Worm (Caenorhabditis elegans) whole organism, L4/young adult: ENCODE measurements around the gene sul-3.

Source experiments
- W03F9.2 ChIP-seq: fragments of 150-350 bp; optimal IDR thresholded peaks from 2 replicates; lab custom pipeline; 2014; ENCODE audit warnings: missing biosample characterization, missing genetic modification characterization
- dao-5 ChIP-seq: sonication (generic microtip); optimal IDR thresholded peaks from 2 replicates; lab custom pipeline; 2016; ENCODE audit warnings: missing genotype, missing genetic modification characterization, moderate library complexity, missing compliant biosample characterization
- him-1 ChIP-seq: sonication (generic microtip); optimal IDR thresholded peaks from 2 replicates; lab custom pipeline; 2016; ENCODE audit warnings: missing genotype, missing genetic modification reagents, missing genetic modification characterization, missing compliant biosample characterization

The sul-3 gene

DNA sequence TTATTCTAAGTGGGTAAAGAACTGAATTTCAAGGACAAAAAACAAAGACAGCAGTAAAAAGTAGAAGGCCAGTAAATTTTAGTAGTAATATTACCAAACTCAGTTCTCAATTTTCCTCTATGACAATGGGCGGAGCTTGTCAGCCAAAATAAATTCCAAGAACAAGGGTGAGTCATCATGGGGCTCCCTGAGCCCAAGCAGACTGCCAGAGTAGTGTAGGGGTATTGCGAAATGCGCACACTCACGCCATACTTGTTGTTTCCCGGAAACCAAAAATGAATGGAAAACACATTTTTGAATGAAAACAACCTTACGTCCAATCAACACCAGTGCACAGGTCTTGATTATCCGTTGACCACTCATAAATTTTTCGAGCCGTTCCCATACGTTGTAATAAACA, 42.2 kb downstream of the sul-3 start:
- TF ChIP-seq dao-5 (tag; lab: Kevin White, UChicago) (no peak), him-1 (tag; lab: Kevin White, UChicago) (peak; percentile 16), W03F9.2 (no peak)

DNA sequence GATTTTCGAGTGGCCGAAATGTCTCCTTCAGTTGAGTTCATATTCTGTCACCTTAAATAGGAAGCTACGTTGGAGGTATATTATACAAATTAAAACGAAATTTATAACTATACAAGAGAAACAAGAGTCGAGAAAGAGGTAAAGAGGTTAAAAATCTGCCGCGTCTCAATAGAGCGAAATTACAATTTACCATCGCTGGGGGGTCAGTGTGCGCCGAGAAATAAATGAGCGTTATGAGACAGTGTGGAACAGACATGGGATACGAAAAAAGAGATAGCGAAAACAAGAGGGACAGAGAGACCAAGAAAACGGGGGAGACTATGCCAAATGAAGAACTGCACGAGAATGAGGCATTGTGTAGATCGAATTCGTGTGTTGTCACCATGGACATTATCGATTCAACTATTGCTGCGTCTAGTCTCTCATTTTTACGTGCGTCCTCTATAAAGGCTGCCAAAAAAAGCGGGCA, 46.1 kb downstream of the sul-3 start, which contains the start of gene ZK154.5:
Gene ZK154.5 (minus strand): TSS at position 51 of the 469 bp plus-strand sequence.
- TF ChIP-seq W03F9.2 (peak; percentile 34), him-1 (tag; lab: Kevin White, UChicago) (no peak)

DNA sequence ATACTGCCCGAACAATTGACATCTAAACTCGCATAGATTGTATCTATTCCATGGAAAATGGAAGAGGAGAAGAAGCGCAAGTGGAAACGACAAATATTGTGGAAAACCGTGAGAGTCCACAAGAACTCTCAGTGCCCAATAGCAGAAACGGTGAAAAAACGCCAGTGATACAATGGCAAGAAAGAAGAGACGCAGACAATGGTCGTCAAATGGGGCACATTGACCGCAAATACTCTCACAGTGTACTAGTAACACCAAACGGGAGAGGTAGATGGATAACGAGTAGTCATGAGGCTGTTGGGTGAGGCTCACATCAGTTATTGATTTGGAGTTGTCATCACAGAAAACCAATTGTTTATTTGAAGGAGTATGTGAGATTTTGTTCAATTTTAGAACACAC, 51.6 kb downstream of the sul-3 start, which contains the start of gene ZK154.4:
Gene ZK154.4 (minus strand): TSS at position 27 of the 400 bp plus-strand sequence.
- TF ChIP-seq dao-5 (tag; lab: Kevin White, UChicago) (no peak), W03F9.2 (no peak), him-1 (tag; lab: Kevin White, UChicago) (peak; percentile 17)

DNA sequence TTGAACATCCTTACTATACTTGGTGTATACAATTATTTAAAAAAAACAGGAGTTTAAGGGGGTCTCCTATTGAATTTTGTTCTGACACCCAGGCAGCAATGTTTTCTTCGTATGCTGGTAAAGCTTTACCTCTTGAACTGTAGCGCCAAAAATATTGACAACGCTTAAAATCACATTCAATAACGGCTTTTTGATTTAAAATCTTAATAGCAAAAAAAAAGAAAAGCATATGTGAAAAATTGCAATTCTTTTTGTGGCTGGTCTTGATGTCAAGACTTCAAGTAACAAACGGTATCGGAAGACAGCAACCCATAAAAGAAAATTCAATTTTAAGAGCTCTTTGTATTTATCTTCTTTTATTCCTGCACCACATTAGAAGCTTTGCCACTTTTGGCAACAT, 52.2 kb downstream of the sul-3 start:
- TF ChIP-seq dao-5 (tag; lab: Kevin White, UChicago), result no peak
- TF ChIP-seq him-1 (tag; lab: Kevin White, UChicago), result no peak
- no peak for TF ChIP-seq W03F9.2

DNA sequence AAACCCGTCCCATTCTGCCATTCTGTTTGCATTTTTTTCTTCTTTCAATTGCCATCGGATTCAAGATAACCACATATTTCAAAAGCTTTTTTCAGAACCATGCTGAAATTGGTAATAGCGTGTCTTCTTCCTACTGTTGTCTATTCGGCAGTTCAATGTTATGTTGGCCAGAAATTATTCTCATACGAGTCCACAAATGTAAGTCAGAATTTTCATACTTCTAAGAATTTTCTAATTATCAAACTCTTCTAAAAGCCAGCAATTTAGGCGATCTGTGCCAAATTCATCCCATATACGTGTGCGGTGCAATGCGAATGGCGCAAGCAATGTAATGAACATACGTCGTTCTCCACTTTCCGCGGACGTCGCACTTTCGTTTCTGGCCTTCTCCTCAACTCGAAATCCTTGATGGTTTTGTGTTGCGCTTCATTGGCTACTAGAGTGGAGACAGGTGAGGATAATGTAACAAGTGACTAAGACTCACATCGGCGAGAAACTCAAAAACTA, 54.4 kb downstream of the sul-3 start, which contains the start of gene ZK154.1:
Gene ZK154.1 (plus strand): TSS at position 51 of the 507 bp plus-strand sequence.
- TF ChIP-seq dao-5 (tag; lab: Kevin White, UChicago), result no peak
- no peak for TF ChIP-seq W03F9.2
- TF ChIP-seq him-1 (tag; lab: Kevin White, UChicago), result no peak

DNA sequence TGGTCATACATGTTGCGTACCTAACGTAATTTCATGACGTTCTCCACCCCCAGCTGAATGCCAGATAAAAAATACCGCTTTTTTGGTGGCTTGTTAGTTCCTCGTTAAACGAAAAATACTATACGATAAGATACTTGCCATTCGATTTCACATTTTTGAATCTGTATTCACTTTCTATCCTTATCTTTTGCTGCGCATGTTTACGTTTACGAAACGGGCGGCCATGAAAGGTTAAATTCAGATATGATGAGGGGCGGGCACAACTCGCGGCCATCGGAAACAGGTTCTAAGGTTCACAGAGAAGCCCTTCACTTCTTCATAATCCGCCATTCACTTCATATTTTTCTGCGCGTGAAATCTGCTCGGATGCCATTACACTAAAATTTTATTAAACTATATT, 55.2 kb downstream of the sul-3 start:
- no peak for TF ChIP-seq dao-5 (tag; lab: Kevin White, UChicago)
- no peak for TF ChIP-seq W03F9.2
- TF ChIP-seq him-1 (tag; lab: Kevin White, UChicago), result no peak
